Worm (Caenorhabditis elegans) whole organism, young adult: ENCODE data around the gene EEED8.14.

ENCODE experiments used
- C06A6.2 ChIP-seq: fragments of 200-800 bp; sonication (Bioruptor generic); conservative IDR thresholded peaks from 2 replicates; pipeline ENCODE4 v1.3.6; 2022; ENCODE audit warnings: missing genetic modification characterization, missing compliant biosample characterization
- D2030.7 ChIP-seq: fragments of 200-800 bp; sonication (Bioruptor generic); IDR thresholded peaks from 2 replicates; pipeline ENCODE4 v1.3.6; 2022; ENCODE audit warnings: missing genetic modification reagents, missing genetic modification characterization, missing compliant biosample characterization
- F22D6.2 ChIP-seq: sonication (generic microtip); optimal IDR thresholded peaks from 2 replicates; lab custom pipeline; 2016; ENCODE audit warnings: mild to moderate bottlenecking, missing genetic modification characterization, missing compliant biosample characterization
- F55B11.4 ChIP-seq: sonication (generic microtip); optimal IDR thresholded peaks from 2 replicates; lab custom pipeline; 2016; ENCODE audit warnings: missing compliant biosample characterization, missing genetic modification characterization, borderline replicate concordance; ENCODE audit not compliant: insufficient read depth
- K12H6.12 ChIP-seq: fragments of 200-800 bp; sonication (Bioruptor generic); optimal IDR thresholded peaks from 2 replicates; lab custom pipeline; 2018; ENCODE audit warnings: mild to moderate bottlenecking, missing genetic modification characterization, missing compliant biosample characterization
- T26A5.8 ChIP-seq: sonication (generic microtip); optimal IDR thresholded peaks from 2 replicates; lab custom pipeline; 2016; ENCODE audit warnings: missing genetic modification characterization, missing compliant biosample characterization
- Y56A3A.18 ChIP-seq: fragments of 200-800 bp; sonication (Bioruptor generic); IDR thresholded peaks from 2 replicates; pipeline ENCODE4 v1.3.6; 2022; ENCODE audit warnings: missing genetic modification reagents, missing genetic modification characterization, missing compliant biosample characterization
- ZK185.1 ChIP-seq: sonication (generic microtip); optimal IDR thresholded peaks from 2 replicates; lab custom pipeline; 2016; ENCODE audit warnings: mild to moderate bottlenecking, missing genetic modification characterization, missing compliant biosample characterization; ENCODE audit not compliant: poor library complexity, severe bottlenecking
- attf-5 ChIP-seq: fragments of 200-800 bp; sonication (Bioruptor generic); optimal IDR thresholded peaks from 2 replicates; lab custom pipeline; 2018; ENCODE audit warnings: mild to moderate bottlenecking, missing genetic modification characterization, missing compliant biosample characterization
- attf-6 ChIP-seq: fragments of 200-800 bp; sonication (Bioruptor generic); IDR thresholded peaks from 2 replicates; pipeline ENCODE4 v1.3.6; 2022; ENCODE audit warnings: missing genetic modification reagents, missing genetic modification characterization, missing compliant biosample characterization
- ceh-91 ChIP-seq: fragments of 200-800 bp; sonication (Bioruptor generic); IDR thresholded peaks from 2 replicates; pipeline ENCODE4 v1.3.6; 2022; ENCODE audit warnings: missing genetic modification reagents, missing genetic modification characterization, missing compliant biosample characterization
- dox-1 ChIP-seq: fragments of 200-800 bp; sonication (Bioruptor generic); IDR thresholded peaks from 2 replicates; pipeline ENCODE4 v1.3.6; 2022; ENCODE audit warnings: missing genetic modification reagents, missing genetic modification characterization, missing compliant biosample characterization
- efl-1 ChIP-seq: fragments of 150-350 bp; optimal IDR thresholded peaks from 2 replicates; lab custom pipeline; 2014; ENCODE audit warnings: missing biosample characterization, missing genetic modification reagents, missing genetic modification characterization
- egl-18 ChIP-seq: fragments of 200-800 bp; sonication (Bioruptor generic); IDR thresholded peaks from 2 replicates; pipeline ENCODE4 v1.3.6; 2022; ENCODE audit warnings: missing genetic modification reagents, missing genetic modification characterization, missing compliant biosample characterization
- fkh-3 ChIP-seq: sonication (generic microtip); optimal IDR thresholded peaks from 2 replicates; lab custom pipeline; 2016; ENCODE audit warnings: mild to moderate bottlenecking, missing genetic modification characterization, missing compliant biosample characterization
- gei-17 ChIP-seq: fragments of 200-800 bp; sonication (Bioruptor generic); optimal IDR thresholded peaks from 2 replicates; lab custom pipeline; 2018; ENCODE audit warnings: mild to moderate bottlenecking, missing genetic modification characterization, missing compliant biosample characterization
- hlh-26 ChIP-seq: fragments of 200-800 bp; sonication (Bioruptor generic); conservative IDR thresholded peaks from 2 replicates; pipeline ENCODE4 v1.3.6; 2022; ENCODE audit warnings: missing genetic modification reagents, missing genetic modification characterization, missing compliant biosample characterization
- hmg-1.2 ChIP-seq: fragments of 200-800 bp; sonication (Bioruptor generic); IDR thresholded peaks from 2 replicates; pipeline ENCODE4 v1.3.6; 2022; ENCODE audit warnings: missing genetic modification reagents, missing genetic modification characterization, missing compliant biosample characterization
- lag-1 ChIP-seq: fragments of 200-800 bp; sonication (Bioruptor generic); IDR thresholded peaks from 2 replicates; pipeline ENCODE4 v1.3.6; 2022; ENCODE audit warnings: missing genetic modification reagents, missing genetic modification characterization, missing compliant biosample characterization
- lin-26 ChIP-seq: fragments of 200-800 bp; sonication (Bioruptor generic); IDR thresholded peaks from 2 replicates; pipeline ENCODE4 v1.3.6; 2022; ENCODE audit warnings: missing genetic modification reagents, missing genetic modification characterization, missing compliant biosample characterization
- lin-54 ChIP-seq: fragments of 200-800 bp; sonication (Bioruptor generic); optimal IDR thresholded peaks from 2 replicates; lab custom pipeline; 2018; ENCODE audit warnings: mild to moderate bottlenecking, missing genetic modification characterization, missing compliant biosample characterization
- lsy-27 ChIP-seq: sonication (generic microtip); optimal IDR thresholded peaks from 2 replicates; lab custom pipeline; 2017; ENCODE audit warnings: missing genetic modification characterization, mild to moderate bottlenecking, missing compliant biosample characterization, antibody characterized with exemption, missing genotype, borderline replicate concordance; ENCODE audit not compliant: insufficient read depth
- mcd-1 ChIP-seq: fragments of 200-800 bp; sonication (Bioruptor generic); IDR thresholded peaks from 2 replicates; pipeline ENCODE4 v1.3.6; 2022; ENCODE audit warnings: missing genetic modification reagents, missing genetic modification characterization, missing compliant biosample characterization
- nfya-2 ChIP-seq: fragments of 200-800 bp; sonication (Bioruptor generic); IDR thresholded peaks from 2 replicates; pipeline ENCODE4 v1.3.6; 2022; ENCODE audit warnings: missing genetic modification reagents, missing genetic modification characterization, missing compliant biosample characterization
- nhr-179 ChIP-seq: sonication (generic microtip); optimal IDR thresholded peaks from 2 replicates; lab custom pipeline; 2016; ENCODE audit warnings: mild to moderate bottlenecking, missing genetic modification characterization, missing compliant biosample characterization
- nhr-27 ChIP-seq: fragments of 200-800 bp; sonication (Bioruptor generic); optimal IDR thresholded peaks from 2 replicates; lab custom pipeline; 2018; ENCODE audit warnings: mild to moderate bottlenecking, missing genetic modification characterization, moderate library complexity, missing compliant biosample characterization
- nhr-90 ChIP-seq: sonication (generic microtip); optimal IDR thresholded peaks from 2 replicates; lab custom pipeline; 2016; ENCODE audit warnings: missing genotype, mild to moderate bottlenecking, missing genetic modification characterization, missing compliant biosample characterization
- pbrm-1 ChIP-seq: fragments of 200-800 bp; sonication (Bioruptor generic); IDR thresholded peaks from 2 replicates; pipeline ENCODE4 v1.3.6; 2022; ENCODE audit warnings: missing genetic modification reagents, missing genetic modification characterization, missing compliant biosample characterization
- pha-4 ChIP-seq: fragments of 150-350 bp; sonication (generic microtip); optimal IDR thresholded peaks from 2 replicates; lab custom pipeline; 2014; ENCODE audit warnings: missing biosample characterization, missing genetic modification reagents, missing genetic modification characterization
- rec-8 ChIP-seq, 2 experiments: sonication (generic microtip); optimal IDR thresholded peaks; 2 replicates each; lab custom pipeline; 2016; ENCODE audit warnings: mild to moderate bottlenecking in 2 of 2, missing genetic modification characterization in 2 of 2, missing genetic modification reagents in 2 of 2, missing genotype in 2 of 2, missing biosample characterization in 1 of 2, missing compliant biosample characterization in 1 of 2, moderate library complexity in 1 of 2
- snpc-1.1 ChIP-seq: sonication (generic microtip); optimal IDR thresholded peaks from 2 replicates; lab custom pipeline; 2017; ENCODE audit warnings: missing genetic modification characterization, mild to moderate bottlenecking, missing compliant biosample characterization, antibody characterized with exemption, moderate library complexity, missing genotype, missing genetic modification reagents; ENCODE audit not compliant: insufficient read depth
- snpc-3.4 ChIP-seq: sonication (generic microtip); optimal IDR thresholded peaks from 2 replicates; lab custom pipeline; 2017; ENCODE audit warnings: missing genetic modification characterization, mild to moderate bottlenecking, missing compliant biosample characterization, antibody characterized with exemption, moderate library complexity, missing genotype, missing genetic modification reagents
- tbp1 ChIP-seq: fragments of 200-800 bp; sonication (Bioruptor generic); optimal IDR thresholded peaks from 2 replicates; lab custom pipeline; 2018; ENCODE audit warnings: mild to moderate bottlenecking, missing genetic modification characterization, missing compliant biosample characterization
- tlf-1 ChIP-seq: fragments of 200-800 bp; sonication (Bioruptor generic); optimal IDR thresholded peaks from 2 replicates; lab custom pipeline; 2018; ENCODE audit warnings: mild to moderate bottlenecking, missing genetic modification characterization, missing compliant biosample characterization
- zfh-2 ChIP-seq: fragments of 200-800 bp; sonication (Bioruptor generic); conservative IDR thresholded peaks from 2 replicates; pipeline ENCODE4 v1.3.6; 2022; ENCODE audit warnings: missing genetic modification reagents, missing genetic modification characterization, missing compliant biosample characterization
- ztf-22 ChIP-seq: fragments of 200-800 bp; sonication (Bioruptor generic); optimal IDR thresholded peaks from 2 replicates; lab custom pipeline; 2018; ENCODE audit warnings: mild to moderate bottlenecking, missing genetic modification characterization, moderate library complexity, missing compliant biosample characterization
- ztf-28 ChIP-seq: fragments of 200-800 bp; sonication (Bioruptor generic); IDR thresholded peaks from 2 replicates; pipeline ENCODE4 v1.3.6; 2022; ENCODE audit warnings: missing genetic modification reagents, missing genetic modification characterization, missing compliant biosample characterization

EEED8.14 gene

ce11 chrII:5373275-5374047, 40.4 kb downstream of the EEED8.14 start, which contains the start of the genes agt-2 and F09E5.3 (continued):
- TF ChIP-seq rec-8 (tag; optimal IDR thresholded peaks at IDR 0.05; lab: Kevin White, UChicago) (no peak), lin-26 (GFP tag; lab: Robert Waterston, UW) (peak; percentile 55; the same call in 1 of the 2 replicates), gei-17 (no peak), lin-54 (GFP tag; lab: Kevin White, UChicago) (peak; percentile 87), snpc-1.1 (tag; lab: Kevin White, UChicago) (peak; percentile 7), snpc-3.4 (tag; lab: Kevin White, UChicago) (no peak), hlh-26 (no peak), Y56A3A.18 (GFP tag; lab: Robert Waterston, UW) (no peak), lag-1 (no peak), zfh-2 (GFP tag; lab: Robert Waterston, UW) (no peak), T26A5.8 (tag; lab: Kevin White, UChicago) (no peak), C06A6.2 (GFP tag; lab: Robert Waterston, UW) (peak; percentile 75; the same call in 1 of the 2 replicates), ceh-91 (GFP tag; lab: Robert Waterston, UW) (peak; percentile 37; the same call in 1 of the 2 replicates), egl-18 (GFP tag; lab: Robert Waterston, UW) (no peak), pha-4 (tag; lab: Kevin White, UChicago) (peak; percentile 61), efl-1 (peak; percentile 40), F55B11.4 (tag; lab: Kevin White, UChicago) (no peak), attf-5 (GFP tag; lab: Kevin White, UChicago) (peak; percentile 92), nhr-179 (tag; lab: Kevin White, UChicago) (no peak), ZK185.1 (tag; lab: Kevin White, UChicago) (peak; percentile 84), attf-6 (GFP tag; lab: Robert Waterston, UW) (no peak), nfya-2 (GFP tag; lab: Robert Waterston, UW) (no peak), pbrm-1 (GFP tag; lab: Robert Waterston, UW) (peak; percentile 86), K12H6.12 (peak; percentile 75), ztf-22 (GFP tag; lab: Kevin White, UChicago) (no peak), D2030.7 (0 out of 2 replicates have a peak, but pooled peaks have one; percentile 55), tlf-1 (GFP tag; lab: Kevin White, UChicago) (peak; percentile 40), hmg-1.2 (peak; percentile 78), mcd-1 (peak; percentile 82), nhr-90 (no peak), nhr-27 (tag; lab: Kevin White, UChicago) (no peak), dox-1 (peak; percentile 84)
- TF ChIP-seq, all 124 proteins: peak for 52

DNA sequence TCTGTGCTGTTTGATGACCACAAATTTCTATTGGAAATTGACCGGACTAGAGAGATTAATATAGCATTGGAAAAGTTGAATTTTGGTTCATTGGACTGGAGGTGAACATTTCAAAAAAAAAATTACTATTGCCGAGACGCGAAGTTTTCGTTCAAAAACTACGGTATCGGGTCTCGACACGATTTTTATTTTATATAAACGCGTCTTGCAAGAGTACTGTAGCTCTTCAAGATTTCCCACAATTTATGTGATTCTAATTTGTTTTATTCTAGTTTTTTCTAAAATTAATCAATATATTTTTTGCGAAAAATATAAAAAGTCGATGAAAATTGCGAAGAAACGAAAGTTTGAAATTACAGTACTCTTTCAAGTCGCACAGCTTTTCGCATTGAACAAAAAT, 43.2 kb downstream of the EEED8.14 start, which contains the start of gene F09E5.12:
TSS of gene F09E5.12 (minus strand) at position 101 of the 400 bp plus-strand sequence.
- TF ChIP-seq tbp1 (no peak), fkh-3 (tag; lab: Kevin White, UChicago) (no peak), hmg-1.2 (no peak), T26A5.8 (tag; lab: Kevin White, UChicago) (no peak), ztf-28 (no peak), F22D6.2 (tag; lab: Kevin White, UChicago) (no peak), lsy-27 (tag; lab: Kevin White, UChicago) (no peak)
